Fruit fly (Drosophila melanogaster) whole organism, prepupa: ENCODE data around the gene mh.

Experiments
- Blimp-1 ChIP-seq: fragments of 200-800 bp; sonication (Bioruptor generic); optimal IDR thresholded peaks from 3 replicates; lab custom pipeline; 2017; ENCODE audit warnings: missing biosample characterization, missing genetic modification characterization, mild to moderate bottlenecking, moderate library complexity, missing genetic modification reagents
- CG10631 ChIP-seq: fragments of 200-800 bp; sonication (Bioruptor generic); optimal IDR thresholded peaks from 2 replicates; lab custom pipeline; 2016; ENCODE audit warnings: missing biosample characterization, missing genetic modification characterization
- CG10669 ChIP-seq: fragments of 200-800 bp; sonication (Bioruptor generic); optimal IDR thresholded peaks from 3 replicates; lab custom pipeline; 2018; ENCODE audit warnings: missing biosample characterization, mild to moderate bottlenecking, missing genetic modification characterization, moderate library complexity
- CG11294 ChIP-seq: fragments of 200-800 bp; sonication (Bioruptor generic); IDR thresholded peaks from 2 replicates; pipeline ENCODE4 v1.3.6; 2022; ENCODE audit warnings: missing biosample characterization, missing genetic modification characterization
- CG15336 ChIP-seq: fragments of 200-800 bp; sonication (Bioruptor generic); IDR thresholded peaks from 2 replicates; pipeline ENCODE4 v1.3.6; 2022; ENCODE audit warnings: missing biosample characterization, missing genetic modification characterization
- CG1621 ChIP-seq: fragments of 200-800 bp; sonication (Bioruptor generic); optimal IDR thresholded peaks from 3 replicates; lab custom pipeline; 2018; ENCODE audit warnings: missing biosample characterization, mild to moderate bottlenecking, missing genetic modification characterization
- CG16779 ChIP-seq: fragments of 200-800 bp; sonication (Bioruptor generic); optimal IDR thresholded peaks from 3 replicates; lab custom pipeline; 2017; ENCODE audit warnings: missing biosample characterization, mild to moderate bottlenecking, missing genetic modification characterization
- CG3032 ChIP-seq: fragments of 200-800 bp; optimal IDR thresholded peaks from 2 replicates; lab custom pipeline; 2019; ENCODE audit warnings: missing biosample characterization, mild to moderate bottlenecking, missing genetic modification characterization, moderate library complexity
- CG32006 ChIP-seq: fragments of 200-800 bp; sonication (Bioruptor generic); optimal IDR thresholded peaks from 3 replicates; lab custom pipeline; 2017; ENCODE audit warnings: missing biosample characterization, mild to moderate bottlenecking, missing genetic modification characterization
- CG34406 ChIP-seq: fragments of 200-800 bp; sonication (Bioruptor generic); optimal IDR thresholded peaks from 3 replicates; lab custom pipeline; 2016; ENCODE audit warnings: missing biosample characterization, missing genetic modification characterization
- CG3919 ChIP-seq: fragments of 200-800 bp; sonication (Bioruptor generic); optimal IDR thresholded peaks from 3 replicates; lab custom pipeline; 2016; ENCODE audit warnings: missing biosample characterization, missing genetic modification characterization
- CG4318 ChIP-seq: fragments of 200-800 bp; sonication (Bioruptor generic); optimal IDR thresholded peaks from 3 replicates; lab custom pipeline; 2017; ENCODE audit warnings: missing biosample characterization, mild to moderate bottlenecking, missing genetic modification characterization
- CG6163 ChIP-seq: fragments of 200-800 bp; sonication (Bioruptor generic); IDR thresholded peaks from 3 replicates; pipeline ENCODE4 v1.3.6; 2022; ENCODE audit warnings: missing biosample characterization, missing genetic modification characterization
- CG6792 ChIP-seq: fragments of 200-800 bp; sonication (Bioruptor generic); optimal IDR thresholded peaks from 3 replicates; lab custom pipeline; 2016; ENCODE audit warnings: missing biosample characterization, missing genetic modification characterization
- CG6854 ChIP-seq: fragments of 200-800 bp; sonication (Bioruptor generic); optimal IDR thresholded peaks from 2 replicates; lab custom pipeline; 2017; ENCODE audit warnings: missing biosample characterization, mild to moderate bottlenecking, missing genetic modification characterization
- CG7368 ChIP-seq: fragments of 200-800 bp; sonication (Bioruptor generic); optimal IDR thresholded peaks from 3 replicates; lab custom pipeline; 2016; ENCODE audit warnings: missing biosample characterization, missing genetic modification characterization
- CG8632 ChIP-seq: fragments of 200-800 bp; sonication (Bioruptor generic); optimal IDR thresholded peaks from 3 replicates; lab custom pipeline; 2016; ENCODE audit warnings: missing biosample characterization, missing genetic modification characterization
- CG9139 ChIP-seq: fragments of 200-800 bp; sonication (Bioruptor generic); optimal IDR thresholded peaks from 3 replicates; lab custom pipeline; 2017; ENCODE audit warnings: missing biosample characterization, mild to moderate bottlenecking, missing genetic modification characterization
- Eip75B ChIP-seq: fragments of 200-800 bp; sonication (Bioruptor generic); optimal IDR thresholded peaks from 3 replicates; lab custom pipeline; 2016; ENCODE audit warnings: missing biosample characterization, missing genetic modification characterization
- Eip78C ChIP-seq: fragments of 200-800 bp; sonication (Bioruptor generic); peaks from one replicate; lab custom pipeline; 2016; ENCODE audit warnings: missing biosample characterization, missing genetic modification characterization
- Hr38 ChIP-seq: sonication (Bioruptor generic); optimal IDR thresholded peaks from 2 replicates; lab custom pipeline; 2016; ENCODE audit warnings: missing biosample characterization, missing genetic modification characterization
- Hr39 ChIP-seq: fragments of 200-800 bp; sonication (Bioruptor generic); optimal IDR thresholded peaks from 2 replicates; lab custom pipeline; 2016; ENCODE audit warnings: missing biosample characterization, missing genetic modification characterization
- Met ChIP-seq: fragments of 200-800 bp; sonication (Bioruptor generic); optimal IDR thresholded peaks from 3 replicates; lab custom pipeline; 2016; ENCODE audit warnings: missing biosample characterization, missing genetic modification characterization
- Sox102F ChIP-seq: fragments of 200-800 bp; sonication (Bioruptor generic); optimal IDR thresholded peaks from 2 replicates; lab custom pipeline; 2016; ENCODE audit warnings: missing biosample characterization, mild to moderate bottlenecking, missing genetic modification characterization
- Sox14 ChIP-seq: fragments of 200-800 bp; sonication (Bioruptor generic); optimal IDR thresholded peaks from 3 replicates; lab custom pipeline; 2016; ENCODE audit warnings: missing biosample characterization, missing genetic modification characterization
- acj6 ChIP-seq: fragments of 200-800 bp; sonication (Bioruptor generic); optimal IDR thresholded peaks from 3 replicates; lab custom pipeline; 2016; ENCODE audit warnings: missing biosample characterization, missing genetic modification characterization
- dac ChIP-seq: fragments of 200-800 bp; sonication (Bioruptor generic); optimal IDR thresholded peaks from 2 replicates; lab custom pipeline; 2017; ENCODE audit warnings: missing biosample characterization, mild to moderate bottlenecking, missing genetic modification characterization
- eg ChIP-seq: fragments of 200-800 bp; sonication (Bioruptor generic); IDR thresholded peaks from 3 replicates; pipeline ENCODE4 v1.3.6; 2022; ENCODE audit warnings: missing biosample characterization, missing genetic modification characterization
- esn ChIP-seq: fragments of 200-800 bp; sonication (Bioruptor generic); optimal IDR thresholded peaks from 2 replicates; lab custom pipeline; 2016; ENCODE audit warnings: missing biosample characterization, mild to moderate bottlenecking, missing genetic modification characterization, moderate library complexity
- fd85E ChIP-seq: fragments of 200-800 bp; sonication (Bioruptor generic); optimal IDR thresholded peaks from 3 replicates; lab custom pipeline; 2016; ENCODE audit warnings: missing biosample characterization, missing genetic modification characterization
- fkh ChIP-seq: fragments of 200-800 bp; sonication (Bioruptor generic); optimal IDR thresholded peaks from 3 replicates; lab custom pipeline; 2017; ENCODE audit warnings: missing biosample characterization, mild to moderate bottlenecking, missing genetic modification characterization, moderate library complexity
- pdm3 ChIP-seq: fragments of 200-800 bp; sonication (Bioruptor generic); optimal IDR thresholded peaks from 3 replicates; lab custom pipeline; 2016; ENCODE audit warnings: missing biosample characterization, missing genetic modification characterization
- spab ChIP-seq: fragments of 200-800 bp; sonication (Bioruptor generic); optimal IDR thresholded peaks from 2 replicates; lab custom pipeline; 2017; ENCODE audit warnings: missing biosample characterization, mild to moderate bottlenecking, missing genetic modification characterization, missing genetic modification reagents
- svp ChIP-seq: fragments of 200-800 bp; sonication (Bioruptor generic); peaks from one replicate; lab custom pipeline; 2016; ENCODE audit warnings: missing biosample characterization, missing genetic modification characterization
- topi ChIP-seq: fragments of 200-800 bp; sonication (Bioruptor generic); optimal IDR thresholded peaks from 3 replicates; lab custom pipeline; 2016; ENCODE audit warnings: missing biosample characterization, missing genetic modification characterization

The mh gene

DNA sequence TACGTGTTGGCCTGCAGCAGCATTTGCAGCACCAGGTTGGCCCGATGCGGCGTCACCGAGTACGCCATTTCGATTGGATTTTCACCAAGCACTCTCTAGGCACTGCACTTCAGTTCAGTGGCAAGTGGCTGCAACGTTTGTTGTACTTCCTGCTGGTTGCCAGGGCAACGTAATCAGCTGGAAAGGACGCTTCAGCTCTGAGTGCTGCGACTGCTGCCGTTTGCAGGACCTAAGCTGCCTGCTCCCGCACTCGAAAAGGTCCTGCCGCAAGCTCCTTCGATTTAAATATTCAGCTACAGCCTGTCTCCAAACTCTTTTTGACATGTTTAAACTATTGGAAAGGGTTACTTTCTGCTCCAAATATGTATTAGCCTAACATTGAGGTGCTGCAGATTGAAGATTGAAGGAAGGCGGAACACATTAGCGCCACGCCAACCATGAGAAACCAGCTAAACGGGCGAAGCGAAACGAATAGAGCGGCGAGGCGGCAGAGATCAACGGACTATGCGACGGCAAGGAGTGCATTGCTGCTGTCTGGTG lies 7.7 kb downstream of the mh start, which contains the start of the genes CG15642 and CG15641:
TSS of gene CG15642 (minus strand) at position 356 of the 540 bp plus-strand sequence.
TSS of gene CG15641 (plus strand) at position 490 of the 540 bp plus-strand sequence.
- TF ChIP-seq Eip75B (GFP tag; lab: Kevin White, UChicago) (no peak), CG10631 (GFP tag; lab: Kevin White, UChicago) (no peak), Sox102F (GFP tag; lab: Kevin White, UChicago) (no peak), CG15336 (GFP tag; lab: Robert Waterston, UW) (no peak), CG16779 (tag; lab: Kevin White, UChicago) (no peak), CG7368 (GFP tag; lab: Kevin White, UChicago) (no peak), CG6163 (GFP tag; lab: Robert Waterston, UW) (no peak), esn (GFP tag; lab: Kevin White, UChicago) (no peak), Met (GFP tag; lab: Kevin White, UChicago) (no peak), CG34406 (GFP tag; lab: Kevin White, UChicago) (no peak), acj6 (no peak), fkh (GFP tag; lab: Kevin White, UChicago) (no peak), CG10669 (GFP tag; lab: Kevin White, UChicago) (no peak), Hr39 (GFP tag; lab: Kevin White, UChicago) (no peak), fd85E (GFP tag; lab: Kevin White, UChicago) (no peak), CG8632 (GFP tag; lab: Kevin White, UChicago) (no peak), Blimp-1 (no peak), CG9139 (no peak), CG3032 (no peak), pdm3 (GFP tag; lab: Kevin White, UChicago) (no peak)

DNA sequence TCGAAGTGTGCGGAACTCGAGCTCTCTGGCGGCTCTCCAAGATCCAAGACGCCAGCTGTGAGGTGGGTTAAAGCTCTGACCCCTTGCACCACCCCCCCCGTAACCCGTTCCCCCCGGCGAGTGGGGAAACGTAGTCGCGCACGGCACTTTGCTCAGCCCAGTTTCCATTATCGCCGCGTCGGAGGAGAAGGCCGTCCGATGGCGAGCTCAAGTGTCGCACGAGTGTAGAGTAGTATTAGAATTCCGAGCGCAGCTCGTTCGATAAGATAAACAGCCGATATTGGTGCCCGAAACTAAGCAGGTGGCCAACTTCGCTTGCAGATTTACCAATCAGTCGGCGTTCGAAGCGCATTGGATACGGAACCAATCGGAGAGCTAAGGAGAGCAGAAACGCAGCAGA lies 9.8 kb downstream of the mh start:
- TF ChIP-seq eg (GFP tag; lab: Robert Waterston, UW) (peak; percentile 37; the same call in 1 of the 3 replicates), CG1621 (tag; lab: Kevin White, UChicago) (peak; percentile 80), Hr38 (GFP tag; lab: Kevin White, UChicago) (no peak), CG6163 (GFP tag; lab: Robert Waterston, UW) (peak; percentile 39; the same call in 1 of the 3 replicates), CG6792 (GFP tag; lab: Kevin White, UChicago) (no peak)

DNA sequence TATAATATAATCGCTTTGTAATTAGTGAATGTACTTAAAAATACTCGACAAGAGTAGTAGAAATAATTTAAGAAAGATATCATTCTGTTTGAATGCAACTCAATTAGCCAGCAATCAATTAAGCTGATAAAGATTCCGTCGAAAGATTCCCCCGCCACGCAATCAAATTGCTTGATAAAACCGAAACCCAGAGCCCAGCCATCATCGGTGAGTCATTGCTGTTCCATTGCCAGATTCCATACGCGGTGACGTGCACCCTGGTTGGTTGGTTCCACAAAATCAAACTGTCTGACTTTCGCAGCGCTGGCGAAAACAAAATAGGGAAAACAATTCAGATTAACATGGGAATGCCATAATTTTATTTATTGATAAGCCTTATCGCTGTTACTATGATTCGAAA lies 10.7 kb downstream of the mh start:
- TF ChIP-seq CG8632 (GFP tag; lab: Kevin White, UChicago) (no peak), acj6 (no peak)

dm6 chrX:15462436-15462857 lies 12.8 kb downstream of the mh start, which contains the start of the genes shtd, CG6294 and CG6299:
Gene shtd (minus strand): TSS chrX:15462441.
Gene CG6294 (plus strand): TSS chrX:15462722.
Gene CG6299 (plus strand): TSS chrX:15462722.
- TF ChIP-seq Met (GFP tag; lab: Kevin White, UChicago) (no peak), svp (no peak), CG4318 (GFP tag; lab: Kevin White, UChicago) (no peak), CG3919 (GFP tag; lab: Kevin White, UChicago) (no peak), Sox14 (GFP tag; lab: Kevin White, UChicago) (peak; percentile 15), topi (GFP tag; lab: Kevin White, UChicago) (peak; percentile 2), CG6854 (no peak), esn (GFP tag; lab: Kevin White, UChicago) (peak; percentile 3), CG11294 (no peak), CG16779 (tag; lab: Kevin White, UChicago) (no peak), fd85E (GFP tag; lab: Kevin White, UChicago) (no peak), Eip78C (GFP tag; lab: Kevin White, UChicago) (no peak), CG1621 (tag; lab: Kevin White, UChicago) (no peak), spab (GFP tag; lab: Kevin White, UChicago) (no peak), CG32006 (GFP tag; lab: Kevin White, UChicago) (no peak), dac (GFP tag; lab: Kevin White, UChicago) (no peak)
